Worm (Caenorhabditis elegans) whole organism, young adult: ENCODE results near the gene kel-8.

Experiments used
- B0261.1 ChIP-seq: sonication (generic microtip); optimal IDR thresholded peaks from 2 replicates; lab custom pipeline; 2016; ENCODE audit warnings: mild to moderate bottlenecking, missing genetic modification characterization, moderate library complexity, missing compliant biosample characterization
- C06A6.2 ChIP-seq: fragments of 200-800 bp; sonication (Bioruptor generic); conservative IDR thresholded peaks from 2 replicates; pipeline ENCODE4 v1.3.6; 2022; ENCODE audit warnings: missing genetic modification characterization, missing compliant biosample characterization
- D2030.7 ChIP-seq: fragments of 200-800 bp; sonication (Bioruptor generic); IDR thresholded peaks from 2 replicates; pipeline ENCODE4 v1.3.6; 2022; ENCODE audit warnings: missing genetic modification reagents, missing genetic modification characterization, missing compliant biosample characterization
- F23B12.7 ChIP-seq: sonication (generic microtip); optimal IDR thresholded peaks from 2 replicates; lab custom pipeline; 2017; ENCODE audit warnings: missing genetic modification characterization, mild to moderate bottlenecking, missing compliant biosample characterization, antibody characterized with exemption, moderate library complexity; ENCODE audit not compliant: insufficient read depth
- F49E8.2 ChIP-seq: sonication (generic microtip); optimal IDR thresholded peaks from 3 replicates; lab custom pipeline; 2017; ENCODE audit warnings: missing genetic modification characterization, mild to moderate bottlenecking, missing compliant biosample characterization, antibody characterized with exemption, moderate library complexity; ENCODE audit not compliant: insufficient read depth
- K11D2.4 ChIP-seq: fragments of 200-800 bp; sonication (Bioruptor generic); IDR thresholded peaks from 2 replicates; pipeline ENCODE4 v1.3.6; 2022; ENCODE audit warnings: missing genetic modification reagents, missing genetic modification characterization, missing compliant biosample characterization
- Y95B8A.8 ChIP-seq: fragments of 200-800 bp; sonication (Bioruptor generic); IDR thresholded peaks from 2 replicates; pipeline ENCODE4 v1.3.6; 2022; ENCODE audit warnings: missing genetic modification reagents, missing genetic modification characterization, missing compliant biosample characterization
- attf-3 ChIP-seq: fragments of 200-800 bp; sonication (Bioruptor generic); conservative IDR thresholded peaks from 2 replicates; pipeline ENCODE4 v1.3.6; 2022; ENCODE audit warnings: missing genetic modification reagents, missing genetic modification characterization, missing compliant biosample characterization
- attf-5 ChIP-seq: fragments of 200-800 bp; sonication (Bioruptor generic); optimal IDR thresholded peaks from 2 replicates; lab custom pipeline; 2018; ENCODE audit warnings: mild to moderate bottlenecking, missing genetic modification characterization, missing compliant biosample characterization
- attf-6 ChIP-seq: fragments of 200-800 bp; sonication (Bioruptor generic); IDR thresholded peaks from 2 replicates; pipeline ENCODE4 v1.3.6; 2022; ENCODE audit warnings: missing genetic modification reagents, missing genetic modification characterization, missing compliant biosample characterization
- bed-2 ChIP-seq: fragments of 200-800 bp; sonication (Bioruptor generic); IDR thresholded peaks from 2 replicates; pipeline ENCODE4 v1.3.6; 2022; ENCODE audit warnings: missing genetic modification reagents, missing genetic modification characterization, missing compliant biosample characterization
- cebp-2 ChIP-seq: fragments of 200-800 bp; sonication (Bioruptor generic); IDR thresholded peaks from 2 replicates; pipeline ENCODE4 v1.3.6; 2022; ENCODE audit warnings: missing genetic modification characterization, missing compliant biosample characterization
- ceh-100 ChIP-seq: fragments of 200-800 bp; sonication (Bioruptor generic); IDR thresholded peaks from 2 replicates; pipeline ENCODE4 v1.3.6; 2022; ENCODE audit warnings: missing genetic modification reagents, missing genetic modification characterization, missing compliant biosample characterization
- ceh-27 ChIP-seq: fragments of 200-800 bp; sonication (Bioruptor generic); optimal IDR thresholded peaks from 2 replicates; lab custom pipeline; 2018; ENCODE audit warnings: mild to moderate bottlenecking, missing genetic modification characterization, moderate library complexity, missing compliant biosample characterization
- ceh-58 ChIP-seq: fragments of 200-800 bp; sonication (Bioruptor generic); IDR thresholded peaks from 2 replicates; pipeline ENCODE4 v1.3.6; 2022; ENCODE audit warnings: missing genetic modification characterization, missing compliant biosample characterization
- ceh-91 ChIP-seq: fragments of 200-800 bp; sonication (Bioruptor generic); IDR thresholded peaks from 2 replicates; pipeline ENCODE4 v1.3.6; 2022; ENCODE audit warnings: missing genetic modification reagents, missing genetic modification characterization, missing compliant biosample characterization
- dox-1 ChIP-seq: fragments of 200-800 bp; sonication (Bioruptor generic); IDR thresholded peaks from 2 replicates; pipeline ENCODE4 v1.3.6; 2022; ENCODE audit warnings: missing genetic modification reagents, missing genetic modification characterization, missing compliant biosample characterization
- dpl-1 ChIP-seq: fragments of 150-350 bp; optimal IDR thresholded peaks from 2 replicates; lab custom pipeline; 2014; ENCODE audit warnings: missing biosample characterization, missing genetic modification reagents, missing genetic modification characterization
- egl-18 ChIP-seq: fragments of 200-800 bp; sonication (Bioruptor generic); IDR thresholded peaks from 2 replicates; pipeline ENCODE4 v1.3.6; 2022; ENCODE audit warnings: missing genetic modification reagents, missing genetic modification characterization, missing compliant biosample characterization
- him-1 ChIP-seq: sonication (generic microtip); optimal IDR thresholded peaks from 2 replicates; lab custom pipeline; 2016; ENCODE audit warnings: missing genotype, missing genetic modification reagents, missing genetic modification characterization, missing compliant biosample characterization
- hmg-1.2 ChIP-seq: fragments of 200-800 bp; sonication (Bioruptor generic); IDR thresholded peaks from 2 replicates; pipeline ENCODE4 v1.3.6; 2022; ENCODE audit warnings: missing genetic modification reagents, missing genetic modification characterization, missing compliant biosample characterization
- lag-1 ChIP-seq: fragments of 200-800 bp; sonication (Bioruptor generic); IDR thresholded peaks from 2 replicates; pipeline ENCODE4 v1.3.6; 2022; ENCODE audit warnings: missing genetic modification reagents, missing genetic modification characterization, missing compliant biosample characterization
- let-607 ChIP-seq, 2 experiments: fragments of 200-800 bp in 1 of 2; sonication (Bioruptor generic) in 1 of 2; sonication (generic microtip) in 1 of 2; optimal IDR thresholded peaks; 2 replicates each; lab custom pipeline; 2016 to 2018; ENCODE audit warnings: mild to moderate bottlenecking in 2 of 2, missing compliant biosample characterization in 2 of 2, missing genetic modification characterization in 2 of 2, moderate library complexity in 2 of 2, missing genotype in 1 of 2
- lin-35 ChIP-seq, 3 experiments: fragments of 150-350 bp in 2 of 3; sonication (generic microtip) in 1 of 3; optimal IDR thresholded peaks; 2 replicates each; lab custom pipeline; 2014 to 2018; ENCODE audit warnings: missing biosample characterization in 3 of 3, missing genetic modification characterization in 3 of 3, missing genetic modification reagents in 3 of 3
- lin-40 ChIP-seq: sonication (generic microtip); optimal IDR thresholded peaks from 2 replicates; lab custom pipeline; 2016; ENCODE audit warnings: missing genetic modification characterization, mild to moderate bottlenecking, missing compliant biosample characterization, missing genotype, missing genetic modification reagents
- lsl-1 ChIP-seq: fragments of 200-800 bp; sonication (Bioruptor generic); optimal IDR thresholded peaks from 2 replicates; lab custom pipeline; 2018; ENCODE audit warnings: mild to moderate bottlenecking, missing genetic modification characterization, moderate library complexity, missing compliant biosample characterization
- madf-3 ChIP-seq: fragments of 200-800 bp; sonication (Bioruptor generic); IDR thresholded peaks from 2 replicates; pipeline ENCODE4 v1.3.6; 2022; ENCODE audit warnings: missing genetic modification reagents, missing genetic modification characterization, missing compliant biosample characterization
- madf-6 ChIP-seq: fragments of 200-800 bp; sonication (Bioruptor generic); IDR thresholded peaks from 2 replicates; pipeline ENCODE4 v1.3.6; 2022; ENCODE audit warnings: missing genetic modification reagents, missing genetic modification characterization, missing compliant biosample characterization
- mcd-1 ChIP-seq: fragments of 200-800 bp; sonication (Bioruptor generic); IDR thresholded peaks from 2 replicates; pipeline ENCODE4 v1.3.6; 2022; ENCODE audit warnings: missing genetic modification reagents, missing genetic modification characterization, missing compliant biosample characterization
- mes-4 ChIP-seq: sonication (generic microtip); optimal IDR thresholded peaks from 2 replicates; lab custom pipeline; 2016; ENCODE audit warnings: missing genotype, missing genetic modification characterization, missing compliant biosample characterization
- nhr-80 ChIP-seq: sonication (generic microtip); optimal IDR thresholded peaks from 2 replicates; lab custom pipeline; 2016; ENCODE audit warnings: missing genetic modification characterization, missing compliant biosample characterization
- pbrm-1 ChIP-seq: fragments of 200-800 bp; sonication (Bioruptor generic); IDR thresholded peaks from 2 replicates; pipeline ENCODE4 v1.3.6; 2022; ENCODE audit warnings: missing genetic modification reagents, missing genetic modification characterization, missing compliant biosample characterization
- rcor-1 ChIP-seq: fragments of 200-800 bp; sonication (Bioruptor generic); IDR thresholded peaks from 2 replicates; pipeline ENCODE4 v1.3.6; 2022; ENCODE audit warnings: missing genetic modification reagents, missing genetic modification characterization, missing compliant biosample characterization
- snpc-1.1 ChIP-seq: sonication (generic microtip); optimal IDR thresholded peaks from 2 replicates; lab custom pipeline; 2017; ENCODE audit warnings: missing genetic modification characterization, mild to moderate bottlenecking, missing compliant biosample characterization, antibody characterized with exemption, moderate library complexity, missing genotype, missing genetic modification reagents; ENCODE audit not compliant: insufficient read depth
- snpc-4 ChIP-seq, 5 experiments: fragments of 150-350 bp in 1 of 5; sonication (generic microtip) in 4 of 5; optimal IDR thresholded peaks; 2 replicates each; lab custom pipeline; 2014 to 2018; ENCODE audit warnings: missing genetic modification characterization in 5 of 5, missing biosample characterization in 3 of 5, antibody characterized with exemption in 2 of 5, mild to moderate bottlenecking in 2 of 5, missing compliant biosample characterization in 2 of 5, missing genotype in 2 of 5, moderate library complexity in 2 of 5, missing genetic modification reagents in 1 of 5
- tbx-9 ChIP-seq: sonication (generic microtip); optimal IDR thresholded peaks from 2 replicates; lab custom pipeline; 2016; ENCODE audit warnings: borderline replicate concordance, missing genetic modification characterization, inconsistent platforms, missing compliant biosample characterization
- tlf-1 ChIP-seq: fragments of 200-800 bp; sonication (Bioruptor generic); optimal IDR thresholded peaks from 2 replicates; lab custom pipeline; 2018; ENCODE audit warnings: mild to moderate bottlenecking, missing genetic modification characterization, missing compliant biosample characterization
- unc-62 ChIP-seq: fragments of 150-350 bp; optimal IDR thresholded peaks from 2 replicates; lab custom pipeline; 2014; ENCODE audit warnings: missing biosample characterization, missing genetic modification reagents, missing genetic modification characterization
- ztf-22 ChIP-seq: fragments of 200-800 bp; sonication (Bioruptor generic); optimal IDR thresholded peaks from 2 replicates; lab custom pipeline; 2018; ENCODE audit warnings: mild to moderate bottlenecking, missing genetic modification characterization, moderate library complexity, missing compliant biosample characterization
- ztf-26 ChIP-seq: sonication (generic microtip); optimal IDR thresholded peaks from 2 replicates; lab custom pipeline; 2017; ENCODE audit warnings: missing genetic modification characterization, missing compliant biosample characterization
- ztf-3 ChIP-seq: fragments of 200-800 bp; sonication (Bioruptor generic); optimal IDR thresholded peaks from 2 replicates; lab custom pipeline; 2018; ENCODE audit warnings: mild to moderate bottlenecking, missing genetic modification characterization, missing compliant biosample characterization

The kel-8 gene

DNA sequence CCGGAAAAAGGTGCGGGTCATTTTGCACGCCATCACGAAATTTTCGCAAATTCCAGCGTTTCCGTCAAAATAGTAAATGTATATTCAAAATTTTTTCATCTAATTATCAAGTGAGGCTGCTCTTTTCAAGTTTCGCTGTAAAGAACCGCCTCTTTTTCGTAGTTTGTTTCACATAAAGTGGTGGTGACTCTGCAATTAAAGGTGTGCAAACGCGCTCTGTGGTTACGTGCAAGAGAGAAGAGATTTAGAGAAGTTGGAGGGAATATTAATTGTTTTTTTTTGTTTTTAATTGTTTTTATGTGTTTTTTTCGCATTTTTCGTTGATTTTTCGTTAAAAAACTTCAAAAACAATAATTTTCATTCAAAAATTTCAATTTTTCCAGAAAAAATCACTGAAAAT lies 1.3 kb downstream of the kel-8 start, which contains the start of gene W02G9.3 (continued):
- peak; percentile 40 for TF ChIP-seq lin-40 (tag; lab: Kevin White, UChicago)
- peak; percentile 19; the same call in 1 of the 2 replicates for TF ChIP-seq K11D2.4 (GFP tag; lab: Robert Waterston, UW)
- TF ChIP-seq snpc-1.1 (tag; lab: Kevin White, UChicago): peak; percentile 3
- TF ChIP-seq lsl-1 (GFP tag; lab: Kevin White, UChicago): peak; percentile 58
- no peak for TF ChIP-seq ztf-3
- peak; percentile 95 for TF ChIP-seq mcd-1
- no peak for TF ChIP-seq ceh-58
- no peak for TF ChIP-seq cebp-2 (GFP tag; lab: Robert Waterston, UW)
- no peak for TF ChIP-seq mes-4
- peak; percentile 60 for TF ChIP-seq F49E8.2 (tag; lab: Kevin White, UChicago)
- peak; percentile 72 for TF ChIP-seq attf-5 (GFP tag; lab: Kevin White, UChicago)
- no peak for TF ChIP-seq C06A6.2 (GFP tag; lab: Robert Waterston, UW)
- TF ChIP-seq tlf-1: no peak
- TF ChIP-seq dpl-1: peak; percentile 57
- peak; percentile 60 for TF ChIP-seq F23B12.7 (tag; lab: Kevin White, UChicago)
- no peak for TF ChIP-seq unc-62
- 0 out of 2 replicates have a peak, but pooled peaks have one; percentile 13 for TF ChIP-seq attf-6 (GFP tag; lab: Robert Waterston, UW)
- peak; percentile 51 for TF ChIP-seq ceh-27 (GFP tag; lab: Kevin White, UChicago)
- TF ChIP-seq lag-1 (GFP tag; lab: Robert Waterston, UW): no peak
- TF ChIP-seq pbrm-1 (GFP tag; lab: Robert Waterston, UW): peak; percentile 68; the same call in 1 of the 2 replicates
- TF ChIP-seq B0261.1: peak; percentile 25
- TF ChIP-seq madf-3: 0 out of 2 replicates have a peak, but pooled peaks have one; percentile 43
- no peak for TF ChIP-seq bed-2 (GFP tag; lab: Robert Waterston, UW)
- TF ChIP-seq rcor-1 (GFP tag; lab: Robert Waterston, UW): peak; percentile 48; the same call in 1 of the 2 replicates
- no peak for TF ChIP-seq snpc-4 (GFP tag; optimal IDR thresholded peaks at IDR 0.05; lab: Kevin White, UChicago)
- TF ChIP-seq snpc-4 (tag; optimal IDR thresholded peaks at IDR 0.05; lab: Kevin White, UChicago): peak; percentile 24 to 64 (median 44)
- TF ChIP-seq egl-18 (GFP tag; lab: Robert Waterston, UW): no peak
- TF ChIP-seq D2030.7 (GFP tag; lab: Robert Waterston, UW): peak; percentile 81
- peak; percentile 77 for TF ChIP-seq madf-6 (GFP tag; lab: Robert Waterston, UW)
- TF ChIP-seq ztf-26 (tag; lab: Kevin White, UChicago): no peak
- TF ChIP-seq Y95B8A.8 (GFP tag; lab: Robert Waterston, UW): no peak
- TF ChIP-seq lin-35 (GFP tag; optimal IDR thresholded peaks at IDR 0.05; lab: Kevin White, UChicago): peak in 1 of 3 experiments; percentile 81
- peak; percentile 44; the same call in 1 of the 2 replicates for TF ChIP-seq ceh-91 (GFP tag; lab: Robert Waterston, UW)
- peak; percentile 92 for TF ChIP-seq ceh-100
- peak; percentile 1 for TF ChIP-seq him-1
- peak; percentile 44; the same call in 1 of the 2 replicates for TF ChIP-seq attf-3
- no peak for TF ChIP-seq tbx-9 (tag; lab: Kevin White, UChicago)
- TF ChIP-seq ztf-22 (GFP tag; lab: Kevin White, UChicago): no peak
- TF ChIP-seq nhr-80 (tag; lab: Kevin White, UChicago): peak; percentile 11
- TF ChIP-seq let-607 (tag; optimal IDR thresholded peaks at IDR 0.05; lab: Kevin White, UChicago): peak in 1 of 2 experiments; percentile 15
- peak; percentile 64; the same call in 1 of the 2 replicates for TF ChIP-seq dox-1 (GFP tag; lab: Robert Waterston, UW)
- TF ChIP-seq hmg-1.2 (GFP tag; lab: Robert Waterston, UW): peak; percentile 99
